Fruit fly (Drosophila melanogaster): Measurements from ENCODE around the gene CG15764.

The CG15764 gene

DNA sequence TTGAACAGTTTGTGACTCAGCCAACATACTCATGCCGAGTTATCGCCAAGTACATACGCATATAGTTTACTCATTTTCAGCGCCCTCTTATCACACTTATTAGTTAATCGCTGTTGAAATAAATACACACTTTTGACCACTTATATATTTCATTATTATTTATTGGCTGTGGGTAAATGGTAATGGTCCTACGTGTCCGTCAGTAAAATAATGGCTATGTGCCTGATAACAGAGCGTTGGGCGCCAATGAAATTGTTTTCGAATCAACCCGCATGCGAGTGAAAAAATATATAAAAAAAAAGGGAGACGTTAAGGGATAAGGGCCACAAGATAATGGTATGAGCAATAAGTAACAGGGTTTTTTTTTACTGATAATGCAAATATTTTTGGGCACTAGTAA, 24.3 kb downstream of the CG15764 start:
- no peak for TF ChIP-seq psq (GFP tag; optimal IDR thresholded peaks at IDR 0.05)
- no peak for TF ChIP-seq Jra (GFP tag; optimal IDR thresholded peaks at IDR 0.05)
- no peak for TF ChIP-seq ey (GFP tag; optimal IDR thresholded peaks at IDR 0.05)
- no peak for TF ChIP-seq GATAd (GFP tag; optimal IDR thresholded peaks at IDR 0.05)
- TF ChIP-seq Hnf4 (GFP tag; optimal IDR thresholded peaks at IDR 0.05): no peak
- no peak for TF ChIP-seq dl (GFP tag; optimal IDR thresholded peaks at IDR 0.05; ENCODE audit: insufficient read depth in 1 of 2, partially characterized antibody in 2 of 2)
- no peak for TF ChIP-seq foxo (GFP tag; optimal IDR thresholded peaks at IDR 0.05)
- no peak for TF ChIP-seq sage (GFP tag; optimal IDR thresholded peaks at IDR 0.05)
- no peak for TF ChIP-seq fru (GFP tag; optimal IDR thresholded peaks at IDR 0.05)
- no peak for TF ChIP-seq Sp1 (GFP tag; optimal IDR thresholded peaks at IDR 0.05)
- TF ChIP-seq woc (GFP tag; optimal IDR thresholded peaks at IDR 0.05): no peak
- no peak for TF ChIP-seq dsf (GFP tag; optimal IDR thresholded peaks at IDR 0.05; ENCODE audit: borderline replicate concordance)
- no peak for TF ChIP-seq br (GFP tag; optimal IDR thresholded peaks at IDR 0.05)
- no peak for TF ChIP-seq Rel (GFP tag; optimal IDR thresholded peaks at IDR 0.05)
- no peak for TF ChIP-seq Rel (tag; optimal IDR thresholded peaks at IDR 0.05)
- no peak for TF ChIP-seq Dfd (GFP tag; optimal IDR thresholded peaks at IDR 0.05)
- TF ChIP-seq CrebA (GFP tag; optimal IDR thresholded peaks at IDR 0.05; ENCODE audit: borderline replicate concordance): no peak
- TF ChIP-seq N (GFP tag; optimal IDR thresholded peaks at IDR 0.05): no peak
- no peak for TF ChIP-seq pan (optimal IDR thresholded peaks at IDR 0.05)
- TF ChIP-seq sv (GFP tag; optimal IDR thresholded peaks at IDR 0.05): no peak
- TF ChIP-seq Hr83 (GFP tag; optimal IDR thresholded peaks at IDR 0.05; ENCODE audit: poor library complexity, severe bottlenecking): no peak

DNA sequence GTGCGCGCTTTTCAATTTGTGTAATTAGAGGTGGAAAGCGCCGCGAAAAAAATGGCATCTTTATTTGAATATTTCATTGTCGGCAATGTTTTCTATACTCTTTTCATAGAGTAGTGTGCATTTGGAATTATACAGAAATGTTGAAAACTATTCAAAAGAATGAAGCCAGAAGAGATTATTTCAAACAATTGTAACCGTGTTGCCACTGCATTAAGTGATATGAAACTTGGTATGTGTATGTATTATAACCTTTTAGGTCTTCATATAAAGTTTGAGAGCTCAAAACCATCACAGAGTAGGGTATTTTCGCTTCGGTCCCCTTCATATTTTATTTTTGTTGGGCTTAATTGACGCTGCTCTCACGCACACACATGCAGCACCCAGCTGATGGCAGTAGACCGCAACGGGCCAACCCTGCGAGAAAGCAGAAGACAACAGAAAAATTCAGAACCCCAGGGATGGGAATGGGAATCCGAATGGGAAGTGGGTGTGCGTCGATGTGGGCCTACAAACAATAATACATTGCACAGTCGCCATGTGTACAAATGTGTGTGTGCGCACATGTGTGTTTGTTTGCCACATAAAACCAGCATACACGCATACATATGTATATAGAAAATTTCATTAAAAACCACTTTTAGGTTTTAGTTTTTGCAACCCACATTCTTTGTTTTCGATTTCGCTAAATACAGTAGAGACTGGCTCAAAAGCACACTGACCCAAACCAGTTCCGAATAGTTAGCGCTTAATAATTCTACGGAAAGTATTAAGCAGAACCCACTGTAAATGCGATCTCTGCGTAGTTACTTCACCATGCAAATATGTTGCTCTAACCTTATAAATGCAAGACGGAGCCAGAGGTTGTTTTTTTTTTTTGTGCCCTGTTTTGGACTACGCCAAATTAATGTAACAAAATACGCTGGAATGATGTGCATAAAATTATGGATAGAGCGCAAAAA, 25.9 kb downstream of the CG15764 start:
- TF ChIP-seq Hr78 (GFP tag; optimal IDR thresholded peaks at IDR 0.05) (no peak), HLH106 (tag; optimal IDR thresholded peaks at IDR 0.05) (peak; percentile 14), woc (GFP tag; optimal IDR thresholded peaks at IDR 0.05) (peak; percentile 19), Jra (GFP tag; optimal IDR thresholded peaks at IDR 0.05) (no peak), Hnf4 (GFP tag; optimal IDR thresholded peaks at IDR 0.05) (peak; percentile 7), foxo (GFP tag; optimal IDR thresholded peaks at IDR 0.05) (peak in 1 of 2 experiments; percentile 20), Dif (GFP tag; optimal IDR thresholded peaks at IDR 0.05; ENCODE audit: partially characterized antibody) (no peak), fru (GFP tag; optimal IDR thresholded peaks at IDR 0.05) (peak; percentile 5), pan (optimal IDR thresholded peaks at IDR 0.05) (no peak), ey (GFP tag; optimal IDR thresholded peaks at IDR 0.05) (no peak), OdsH (GFP tag; optimal IDR thresholded peaks at IDR 0.05) (no peak), jim (GFP tag; optimal IDR thresholded peaks at IDR 0.05) (no peak)

DNA sequence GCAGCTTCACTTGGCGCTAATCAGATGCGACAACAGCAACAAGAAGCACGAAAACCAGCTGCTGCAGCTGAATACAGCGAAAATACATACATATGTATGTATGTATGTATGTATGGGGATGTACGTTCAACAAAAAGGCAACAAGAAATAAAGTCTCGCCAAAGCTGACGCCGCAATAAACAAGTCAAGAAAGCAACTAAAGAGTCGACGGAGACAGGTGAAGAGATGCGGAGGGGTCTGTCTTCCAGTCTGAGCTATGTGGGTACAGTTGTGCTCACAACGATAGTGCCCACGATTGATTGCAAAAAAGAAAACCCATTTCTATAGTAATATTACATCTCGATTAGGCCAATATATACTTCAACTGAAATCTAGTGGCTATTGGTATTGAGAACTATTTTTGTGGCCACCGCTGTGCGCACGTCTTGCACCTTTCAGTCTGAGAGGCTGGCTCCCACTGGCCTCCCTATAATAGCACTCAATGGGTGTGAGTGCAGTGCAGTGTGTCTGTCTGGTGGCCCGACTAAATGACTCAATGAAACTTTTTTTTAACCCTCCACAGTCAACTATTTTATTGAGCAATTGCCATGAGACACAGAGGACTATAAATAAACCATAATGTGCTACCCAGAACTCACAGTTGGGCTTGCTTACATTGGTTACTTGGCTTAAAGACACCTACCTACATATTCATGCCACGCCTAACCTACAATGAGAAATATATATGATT, 27.1 kb downstream of the CG15764 start:
- TF ChIP-seq brk (GFP tag; optimal IDR thresholded peaks at IDR 0.05) (peak; percentile 87), dmrt93B (GFP tag; optimal IDR thresholded peaks at IDR 0.05) (peak; percentile 93), woc (GFP tag; optimal IDR thresholded peaks at IDR 0.05) (peak; percentile 97), ey (GFP tag; optimal IDR thresholded peaks at IDR 0.05) (peak; percentile 97), Myc (optimal IDR thresholded peaks at IDR 0.05) (no peak), CG9705 (GFP tag; optimal IDR thresholded peaks at IDR 0.05) (peak; percentile 89), Hr78 (GFP tag; optimal IDR thresholded peaks at IDR 0.05) (no peak), CrebA (GFP tag; optimal IDR thresholded peaks at IDR 0.05; ENCODE audit: borderline replicate concordance) (peak; percentile 75), Vsx2 (GFP tag; optimal IDR thresholded peaks at IDR 0.05; ENCODE audit: partially characterized antibody) (no peak), sage (GFP tag; optimal IDR thresholded peaks at IDR 0.05) (peak; percentile 92), Jra (GFP tag; optimal IDR thresholded peaks at IDR 0.05) (peak; percentile 93), Dif (GFP tag; optimal IDR thresholded peaks at IDR 0.05; ENCODE audit: partially characterized antibody) (no peak), jim (GFP tag; optimal IDR thresholded peaks at IDR 0.05) (peak; percentile 81), psq (GFP tag; optimal IDR thresholded peaks at IDR 0.05) (peak; percentile 92), br (GFP tag; optimal IDR thresholded peaks at IDR 0.05) (peak; percentile 97), usp (GFP tag; optimal IDR thresholded peaks at IDR 0.05) (no peak), GATAd (GFP tag; optimal IDR thresholded peaks at IDR 0.05) (peak; percentile 84), rgr (GFP tag; optimal IDR thresholded peaks at IDR 0.05) (peak; percentile 95), foxo (GFP tag; optimal IDR thresholded peaks at IDR 0.05) (peak; percentile 76 to 95), Hnf4 (GFP tag; optimal IDR thresholded peaks at IDR 0.05) (peak; percentile 98), pan (optimal IDR thresholded peaks at IDR 0.05) (no peak), Rel (GFP tag; optimal IDR thresholded peaks at IDR 0.05) (peak; percentile 48), Rel (tag; optimal IDR thresholded peaks at IDR 0.05) (peak; percentile 79), N (GFP tag; optimal IDR thresholded peaks at IDR 0.05) (no peak), Mio (GFP tag; optimal IDR thresholded peaks at IDR 0.05) (peak; percentile 84), HLH106 (tag; optimal IDR thresholded peaks at IDR 0.05) (peak; percentile 94), fru (GFP tag; optimal IDR thresholded peaks at IDR 0.05) (peak; percentile 95), Abd-B (GFP tag; optimal IDR thresholded peaks at IDR 0.05) (no peak), sv (GFP tag; optimal IDR thresholded peaks at IDR 0.05) (peak; percentile 81), OdsH (GFP tag; optimal IDR thresholded peaks at IDR 0.05) (peak; percentile 94), Dfd (GFP tag; optimal IDR thresholded peaks at IDR 0.05) (no peak), Hr83 (GFP tag; optimal IDR thresholded peaks at IDR 0.05; ENCODE audit: poor library complexity, severe bottlenecking) (peak; percentile 93), tai (GFP tag; optimal IDR thresholded peaks at IDR 0.05) (peak; percentile 96), dsf (GFP tag; optimal IDR thresholded peaks at IDR 0.05; ENCODE audit: borderline replicate concordance) (peak; percentile 78), h (GFP tag; optimal IDR thresholded peaks at IDR 0.05) (peak; percentile 97), Sp1 (GFP tag; optimal IDR thresholded peaks at IDR 0.05) (peak; percentile 96), CG32264 (GFP tag; optimal IDR thresholded peaks at IDR 0.05) (peak; percentile 91)
